Fruit fly (Drosophila melanogaster) whole organism, prepupa: ENCODE results near the gene CG17129.

ENCODE experiments used
- Blimp-1 ChIP-seq: fragments of 200-800 bp; sonication (Bioruptor generic); optimal IDR thresholded peaks from 3 replicates; lab custom pipeline; 2017; ENCODE audit warnings: missing biosample characterization, missing genetic modification characterization, mild to moderate bottlenecking, moderate library complexity, missing genetic modification reagents
- CG10631 ChIP-seq: fragments of 200-800 bp; sonication (Bioruptor generic); optimal IDR thresholded peaks from 2 replicates; lab custom pipeline; 2016; ENCODE audit warnings: missing biosample characterization, missing genetic modification characterization
- CG10669 ChIP-seq: fragments of 200-800 bp; sonication (Bioruptor generic); optimal IDR thresholded peaks from 3 replicates; lab custom pipeline; 2018; ENCODE audit warnings: missing biosample characterization, mild to moderate bottlenecking, missing genetic modification characterization, moderate library complexity
- CG11294 ChIP-seq: fragments of 200-800 bp; sonication (Bioruptor generic); IDR thresholded peaks from 2 replicates; pipeline ENCODE4 v1.3.6; 2022; ENCODE audit warnings: missing biosample characterization, missing genetic modification characterization
- CG11762 ChIP-seq: fragments of 200-800 bp; sonication (Bioruptor generic); optimal IDR thresholded peaks from 3 replicates; lab custom pipeline; 2016; ENCODE audit warnings: missing biosample characterization, missing genetic modification characterization; ENCODE audit not compliant: insufficient read depth
- CG11902 ChIP-seq: fragments of 200-800 bp; sonication (Bioruptor generic); optimal IDR thresholded peaks from 3 replicates; lab custom pipeline; 2016; ENCODE audit warnings: missing biosample characterization, missing genetic modification characterization
- CG15336 ChIP-seq: fragments of 200-800 bp; sonication (Bioruptor generic); IDR thresholded peaks from 2 replicates; pipeline ENCODE4 v1.3.6; 2022; ENCODE audit warnings: missing biosample characterization, missing genetic modification characterization
- CG1621 ChIP-seq: fragments of 200-800 bp; sonication (Bioruptor generic); optimal IDR thresholded peaks from 3 replicates; lab custom pipeline; 2018; ENCODE audit warnings: missing biosample characterization, mild to moderate bottlenecking, missing genetic modification characterization
- CG31627 ChIP-seq: fragments of 200-800 bp; sonication (Bioruptor generic); optimal IDR thresholded peaks from 3 replicates; lab custom pipeline; 2016; ENCODE audit warnings: missing biosample characterization, missing genetic modification characterization
- CG32006 ChIP-seq: fragments of 200-800 bp; sonication (Bioruptor generic); optimal IDR thresholded peaks from 3 replicates; lab custom pipeline; 2017; ENCODE audit warnings: missing biosample characterization, mild to moderate bottlenecking, missing genetic modification characterization
- CG34406 ChIP-seq: fragments of 200-800 bp; sonication (Bioruptor generic); optimal IDR thresholded peaks from 3 replicates; lab custom pipeline; 2016; ENCODE audit warnings: missing biosample characterization, missing genetic modification characterization
- CG3919 ChIP-seq: fragments of 200-800 bp; sonication (Bioruptor generic); optimal IDR thresholded peaks from 3 replicates; lab custom pipeline; 2016; ENCODE audit warnings: missing biosample characterization, missing genetic modification characterization
- CG4318 ChIP-seq: fragments of 200-800 bp; sonication (Bioruptor generic); optimal IDR thresholded peaks from 3 replicates; lab custom pipeline; 2017; ENCODE audit warnings: missing biosample characterization, mild to moderate bottlenecking, missing genetic modification characterization
- CG6792 ChIP-seq: fragments of 200-800 bp; sonication (Bioruptor generic); optimal IDR thresholded peaks from 3 replicates; lab custom pipeline; 2016; ENCODE audit warnings: missing biosample characterization, missing genetic modification characterization
- CG6808 ChIP-seq: fragments of 200-800 bp; sonication (Bioruptor generic); optimal IDR thresholded peaks from 3 replicates; lab custom pipeline; 2017; ENCODE audit warnings: missing biosample characterization, missing genetic modification characterization, mild to moderate bottlenecking, moderate library complexity, missing genetic modification reagents
- CG6854 ChIP-seq: fragments of 200-800 bp; sonication (Bioruptor generic); optimal IDR thresholded peaks from 2 replicates; lab custom pipeline; 2017; ENCODE audit warnings: missing biosample characterization, mild to moderate bottlenecking, missing genetic modification characterization
- CG7368 ChIP-seq: fragments of 200-800 bp; sonication (Bioruptor generic); optimal IDR thresholded peaks from 3 replicates; lab custom pipeline; 2016; ENCODE audit warnings: missing biosample characterization, missing genetic modification characterization
- CG8119 ChIP-seq: fragments of 200-800 bp; sonication (Bioruptor generic); IDR thresholded peaks from 3 replicates; pipeline ENCODE4 v1.3.6; 2022; ENCODE audit warnings: missing biosample characterization, missing genetic modification characterization
- CG8319 ChIP-seq: fragments of 200-800 bp; sonication (Bioruptor generic); optimal IDR thresholded peaks from 3 replicates; lab custom pipeline; 2016; ENCODE audit warnings: missing biosample characterization, missing genetic modification characterization
- CG8632 ChIP-seq: fragments of 200-800 bp; sonication (Bioruptor generic); optimal IDR thresholded peaks from 3 replicates; lab custom pipeline; 2016; ENCODE audit warnings: missing biosample characterization, missing genetic modification characterization
- CG9139 ChIP-seq: fragments of 200-800 bp; sonication (Bioruptor generic); optimal IDR thresholded peaks from 3 replicates; lab custom pipeline; 2017; ENCODE audit warnings: missing biosample characterization, mild to moderate bottlenecking, missing genetic modification characterization
- Eip75B ChIP-seq: fragments of 200-800 bp; sonication (Bioruptor generic); optimal IDR thresholded peaks from 3 replicates; lab custom pipeline; 2016; ENCODE audit warnings: missing biosample characterization, missing genetic modification characterization
- Eip93F ChIP-seq: fragments of 200-800 bp; sonication (Bioruptor generic); optimal IDR thresholded peaks from 2 replicates; lab custom pipeline; 2016; ENCODE audit warnings: missing biosample characterization, mild to moderate bottlenecking, missing genetic modification characterization
- Ets21C ChIP-seq: fragments of 200-800 bp; sonication (Bioruptor generic); optimal IDR thresholded peaks from 3 replicates; lab custom pipeline; 2016; ENCODE audit warnings: missing biosample characterization, missing genetic modification characterization
- Ets96B ChIP-seq: fragments of 200-800 bp; optimal IDR thresholded peaks from 2 replicates; lab custom pipeline; 2019; ENCODE audit warnings: missing biosample characterization, mild to moderate bottlenecking, missing genetic modification characterization, moderate library complexity
- Gug ChIP-seq: fragments of 200-800 bp; sonication (Bioruptor generic); IDR thresholded peaks from 2 replicates; pipeline ENCODE4 v1.3.6; 2022; ENCODE audit warnings: missing biosample characterization, missing genetic modification characterization
- Hr38 ChIP-seq: sonication (Bioruptor generic); optimal IDR thresholded peaks from 2 replicates; lab custom pipeline; 2016; ENCODE audit warnings: missing biosample characterization, missing genetic modification characterization
- Hr39 ChIP-seq: fragments of 200-800 bp; sonication (Bioruptor generic); optimal IDR thresholded peaks from 2 replicates; lab custom pipeline; 2016; ENCODE audit warnings: missing biosample characterization, missing genetic modification characterization
- Met ChIP-seq: fragments of 200-800 bp; sonication (Bioruptor generic); optimal IDR thresholded peaks from 3 replicates; lab custom pipeline; 2016; ENCODE audit warnings: missing biosample characterization, missing genetic modification characterization
- Smox ChIP-seq: fragments of 200-800 bp; sonication (Bioruptor generic); optimal IDR thresholded peaks from 3 replicates; lab custom pipeline; 2016; ENCODE audit warnings: missing biosample characterization, missing genetic modification characterization
- Sox14 ChIP-seq: fragments of 200-800 bp; sonication (Bioruptor generic); optimal IDR thresholded peaks from 3 replicates; lab custom pipeline; 2016; ENCODE audit warnings: missing biosample characterization, missing genetic modification characterization
- Sox15 ChIP-seq: fragments of 200-800 bp; sonication (Bioruptor generic); optimal IDR thresholded peaks from 3 replicates; lab custom pipeline; 2016; ENCODE audit warnings: missing biosample characterization, missing genetic modification characterization
- achi ChIP-seq: fragments of 200-800 bp; sonication (Bioruptor generic); optimal IDR thresholded peaks from 3 replicates; lab custom pipeline; 2016; ENCODE audit warnings: missing biosample characterization, missing genetic modification characterization
- acj6 ChIP-seq: fragments of 200-800 bp; sonication (Bioruptor generic); optimal IDR thresholded peaks from 3 replicates; lab custom pipeline; 2016; ENCODE audit warnings: missing biosample characterization, missing genetic modification characterization
- cyc ChIP-seq: fragments of 200-800 bp; sonication (Bioruptor generic); optimal IDR thresholded peaks from 3 replicates; lab custom pipeline; 2016; ENCODE audit warnings: missing biosample characterization, missing genetic modification characterization
- dac ChIP-seq: fragments of 200-800 bp; sonication (Bioruptor generic); optimal IDR thresholded peaks from 2 replicates; lab custom pipeline; 2017; ENCODE audit warnings: missing biosample characterization, mild to moderate bottlenecking, missing genetic modification characterization
- eg ChIP-seq: fragments of 200-800 bp; sonication (Bioruptor generic); IDR thresholded peaks from 3 replicates; pipeline ENCODE4 v1.3.6; 2022; ENCODE audit warnings: missing biosample characterization, missing genetic modification characterization
- fd59A ChIP-seq: fragments of 200-800 bp; sonication (Bioruptor generic); optimal IDR thresholded peaks from 2 replicates; lab custom pipeline; 2017; ENCODE audit warnings: missing biosample characterization, mild to moderate bottlenecking, missing genetic modification characterization, missing genetic modification reagents
- fkh ChIP-seq: fragments of 200-800 bp; sonication (Bioruptor generic); optimal IDR thresholded peaks from 3 replicates; lab custom pipeline; 2017; ENCODE audit warnings: missing biosample characterization, mild to moderate bottlenecking, missing genetic modification characterization, moderate library complexity
- lz ChIP-seq: fragments of 200-800 bp; sonication (Bioruptor generic); optimal IDR thresholded peaks from 3 replicates; lab custom pipeline; 2016; ENCODE audit warnings: missing biosample characterization, missing genetic modification characterization
- pdm3 ChIP-seq: fragments of 200-800 bp; sonication (Bioruptor generic); optimal IDR thresholded peaks from 3 replicates; lab custom pipeline; 2016; ENCODE audit warnings: missing biosample characterization, missing genetic modification characterization
- ss ChIP-seq, 2 experiments: fragments of 200-800 bp; sonication (Bioruptor generic); optimal IDR thresholded peaks; 2 replicates in 1 of 2; 3 replicates in 1 of 2; lab custom pipeline; 2017 to 2018; ENCODE audit warnings: mild to moderate bottlenecking in 2 of 2, missing biosample characterization in 2 of 2, missing genetic modification characterization in 2 of 2, moderate library complexity in 1 of 2
- svp ChIP-seq: fragments of 200-800 bp; sonication (Bioruptor generic); peaks from one replicate; lab custom pipeline; 2016; ENCODE audit warnings: missing biosample characterization, missing genetic modification characterization
- topi ChIP-seq: fragments of 200-800 bp; sonication (Bioruptor generic); optimal IDR thresholded peaks from 3 replicates; lab custom pipeline; 2016; ENCODE audit warnings: missing biosample characterization, missing genetic modification characterization
- vri ChIP-seq: fragments of 200-800 bp; sonication (Bioruptor generic); optimal IDR thresholded peaks from 3 replicates; lab custom pipeline; 2016; ENCODE audit warnings: missing biosample characterization, mild to moderate bottlenecking, missing genetic modification characterization

The CG17129 gene

DNA sequence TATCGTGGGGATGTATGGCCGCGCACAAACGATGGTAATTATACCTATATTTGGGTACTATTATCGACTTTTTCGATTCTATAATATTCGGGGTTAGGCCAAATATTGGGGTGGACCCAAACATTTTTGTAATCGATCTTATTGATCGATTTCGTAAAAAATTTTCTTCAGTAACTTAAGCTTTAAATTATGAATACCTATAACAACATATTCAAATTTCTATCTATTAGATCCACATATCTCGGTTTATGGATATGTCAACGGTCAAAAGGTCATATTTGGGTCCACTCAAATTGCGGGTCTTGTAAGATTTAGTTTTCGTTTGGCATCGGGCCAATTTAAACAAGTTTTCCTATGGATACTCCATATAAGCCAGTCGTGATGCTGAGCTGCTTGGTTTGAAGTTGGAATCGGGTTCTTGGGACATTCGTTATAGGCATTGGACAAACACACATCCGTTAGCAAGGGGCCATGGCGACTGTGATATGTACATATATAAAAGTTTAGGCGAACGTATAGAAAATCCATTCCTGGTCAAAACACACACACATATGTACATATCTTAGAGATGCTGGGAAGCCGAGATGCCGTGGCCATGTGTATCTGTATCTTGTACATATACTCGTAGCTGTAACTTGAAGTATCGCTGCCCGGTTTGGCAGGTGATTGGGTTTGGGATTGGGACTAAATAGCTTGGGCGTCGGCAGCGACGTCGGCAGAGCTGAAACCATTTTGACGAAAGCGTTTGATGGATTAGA, 20.2 kb upstream of the CG17129 start (continued):
- TF ChIP-seq CG1621 (tag; lab: Kevin White, UChicago) (no peak), CG31627 (no peak), Eip93F (no peak), CG11902 (GFP tag; lab: Kevin White, UChicago) (no peak), CG3919 (GFP tag; lab: Kevin White, UChicago) (peak; percentile 13), CG7368 (GFP tag; lab: Kevin White, UChicago) (no peak), Hr38 (GFP tag; lab: Kevin White, UChicago) (no peak), Hr39 (GFP tag; lab: Kevin White, UChicago) (no peak), CG4318 (GFP tag; lab: Kevin White, UChicago) (no peak), CG8632 (GFP tag; lab: Kevin White, UChicago) (no peak), Eip75B (GFP tag; lab: Kevin White, UChicago) (no peak), CG6854 (GFP tag; lab: Kevin White, UChicago) (no peak), CG10631 (GFP tag; lab: Kevin White, UChicago) (no peak), Sox14 (GFP tag; lab: Kevin White, UChicago) (no peak)

DNA sequence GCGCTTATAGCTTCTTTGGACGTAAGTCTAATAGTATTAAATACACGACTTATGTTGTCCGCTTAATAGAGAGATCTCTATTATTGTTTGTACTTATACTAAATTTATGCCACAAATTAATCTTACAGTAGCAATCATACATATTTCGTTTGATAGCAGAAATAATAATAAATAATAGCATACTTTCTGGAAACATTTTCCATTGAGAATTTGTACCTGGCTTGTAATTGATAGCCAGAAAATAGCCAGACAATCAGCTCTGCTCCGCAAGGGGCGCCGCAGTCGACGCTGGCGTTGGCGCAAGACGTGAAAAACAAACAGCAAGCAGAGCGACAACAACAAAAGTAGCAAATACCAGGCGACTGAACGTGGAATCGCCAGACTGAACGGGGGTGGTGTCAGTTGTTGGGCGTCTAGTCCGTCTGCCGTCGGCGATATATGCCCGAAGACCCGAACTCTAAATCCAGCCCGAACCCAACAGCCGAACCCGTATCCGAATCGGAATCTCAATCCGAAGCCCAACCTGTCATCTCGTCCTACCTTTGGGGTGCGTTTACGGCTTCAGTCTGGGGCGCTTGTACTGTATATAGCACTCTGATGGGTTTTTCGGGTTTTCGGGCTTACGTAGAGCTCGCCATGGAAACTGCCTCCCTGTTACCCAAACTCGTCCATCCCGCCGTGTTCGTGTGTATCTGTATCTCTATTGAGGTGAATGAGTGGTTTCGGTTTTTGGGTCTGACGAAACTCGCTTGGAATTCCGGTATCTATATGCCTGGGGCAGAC, 19.4 kb upstream of the CG17129 start:
- TF ChIP-seq Met (GFP tag; lab: Kevin White, UChicago), result peak; percentile 54
- peak; percentile 26 for TF ChIP-seq cyc (GFP tag; lab: Kevin White, UChicago)
- TF ChIP-seq Ets21C, result no peak
- TF ChIP-seq CG8119 (GFP tag; lab: Robert Waterston, UW), result peak; percentile 20; the same call in 1 of the 3 replicates
- no peak for TF ChIP-seq CG6854 (GFP tag; lab: Kevin White, UChicago)
- TF ChIP-seq CG11762, result no peak
- peak; percentile 46 for TF ChIP-seq topi (GFP tag; lab: Kevin White, UChicago)
- TF ChIP-seq CG8632 (GFP tag; lab: Kevin White, UChicago), result peak; percentile 38
- no peak for TF ChIP-seq Sox15 (GFP tag; lab: Kevin White, UChicago)
- TF ChIP-seq Eip75B (GFP tag; lab: Kevin White, UChicago), result peak; percentile 66
- TF ChIP-seq fkh (GFP tag; lab: Kevin White, UChicago), result peak; percentile 80
- peak; percentile 2 to 18 for TF ChIP-seq ss (GFP tag; optimal IDR thresholded peaks at IDR 0.05; lab: Kevin White, UChicago)
- TF ChIP-seq Hr38 (GFP tag; lab: Kevin White, UChicago), result no peak
- 0 out of 2 replicates have a peak, but pooled peaks have one; percentile 41 for TF ChIP-seq CG15336 (GFP tag; lab: Robert Waterston, UW)
- TF ChIP-seq lz (GFP tag; lab: Kevin White, UChicago), result peak; percentile 49
- TF ChIP-seq CG32006, result peak; percentile 77
- peak; percentile 55 for TF ChIP-seq CG10669 (GFP tag; lab: Kevin White, UChicago)
- peak; percentile 36 for TF ChIP-seq Hr39 (GFP tag; lab: Kevin White, UChicago)
- TF ChIP-seq CG34406 (GFP tag; lab: Kevin White, UChicago), result no peak
- no peak for TF ChIP-seq CG6792 (GFP tag; lab: Kevin White, UChicago)
- peak; percentile 47 for TF ChIP-seq CG3919 (GFP tag; lab: Kevin White, UChicago)
- peak; percentile 67 for TF ChIP-seq Ets96B (tag; lab: Kevin White, UChicago)
- TF ChIP-seq Blimp-1, result no peak
- TF ChIP-seq eg, result 0 out of 3 replicates have a peak, but pooled peaks have one; percentile 6
- peak; percentile 41 for TF ChIP-seq fd59A (GFP tag; lab: Kevin White, UChicago)
- no peak for TF ChIP-seq Gug (GFP tag; lab: Robert Waterston, UW)
- peak; percentile 74 for TF ChIP-seq pdm3 (GFP tag; lab: Kevin White, UChicago)
- no peak for TF ChIP-seq CG11294
- peak; percentile 57 for TF ChIP-seq Sox14 (GFP tag; lab: Kevin White, UChicago)
- TF ChIP-seq achi (GFP tag; lab: Kevin White, UChicago), result peak; percentile 51
- TF ChIP-seq dac (GFP tag; lab: Kevin White, UChicago), result peak; percentile 31
- TF ChIP-seq acj6, result peak; percentile 42
- TF ChIP-seq svp (GFP tag; lab: Kevin White, UChicago), result peak; percentile 30
- TF ChIP-seq vri (GFP tag; lab: Kevin White, UChicago), result peak; percentile 11
- no peak for TF ChIP-seq Eip93F
- TF ChIP-seq CG6808 (GFP tag; lab: Kevin White, UChicago), result peak; percentile 44
- TF ChIP-seq CG1621 (tag; lab: Kevin White, UChicago), result peak; percentile 36
- TF ChIP-seq CG9139 (GFP tag; lab: Kevin White, UChicago), result no peak
- TF ChIP-seq CG8319 (GFP tag; lab: Kevin White, UChicago), result no peak
- peak; percentile 47 for TF ChIP-seq Smox (GFP tag; lab: Kevin White, UChicago)
